Fruit fly (Drosophila melanogaster): ENCODE measurements around the gene CG4297.

Gene CG4297

dm6 chr2L:517911-518619 lies 46.1 kb upstream of the CG4297 start (continued):
- TF ChIP-seq Met (GFP tag; optimal IDR thresholded peaks at IDR 0.05), result peak; percentile 54
- TF ChIP-seq Smox (GFP tag; optimal IDR thresholded peaks at IDR 0.05), result peak; percentile 44
- TF ChIP-seq cyc (GFP tag; optimal IDR thresholded peaks at IDR 0.05), result peak; percentile 38
- no peak for TF ChIP-seq CG6276 (GFP tag; optimal IDR thresholded peaks at IDR 0.05)
- no peak for TF ChIP-seq CG32006 (GFP tag; optimal IDR thresholded peaks at IDR 0.05)
- no peak for TF ChIP-seq Lpt (GFP tag; optimal IDR thresholded peaks at IDR 0.05)
- TF ChIP-seq CG34406 (GFP tag; optimal IDR thresholded peaks at IDR 0.05), result peak; percentile 36
- TF ChIP-seq CG3919 (GFP tag; optimal IDR thresholded peaks at IDR 0.05), result peak; percentile 47
- no peak for TF ChIP-seq Eip93F (GFP tag; optimal IDR thresholded peaks at IDR 0.05)
- TF ChIP-seq Hr38 (GFP tag; optimal IDR thresholded peaks at IDR 0.05), result no peak
- no peak for TF ChIP-seq CG11762 (GFP tag; optimal IDR thresholded peaks at IDR 0.05; ENCODE audit: insufficient read depth)
- peak; percentile 24 for TF ChIP-seq CG10631 (GFP tag; optimal IDR thresholded peaks at IDR 0.05)
- TF ChIP-seq Ets21C (GFP tag; optimal IDR thresholded peaks at IDR 0.05), result peak; percentile 69
- TF ChIP-seq topi (GFP tag; optimal IDR thresholded peaks at IDR 0.05), result peak; percentile 63
- TF ChIP-seq esn (GFP tag; optimal IDR thresholded peaks at IDR 0.05), result peak; percentile 68
- peak; percentile 47 for TF ChIP-seq Eip75B (GFP tag; optimal IDR thresholded peaks at IDR 0.05)
- TF ChIP-seq Blimp-1 (GFP tag; optimal IDR thresholded peaks at IDR 0.05), result peak; percentile 10
- TF ChIP-seq Ets96B (tag; optimal IDR thresholded peaks at IDR 0.05), result peak; percentile 43
- TF ChIP-seq CG1621 (tag; optimal IDR thresholded peaks at IDR 0.05), result no peak
- no peak for TF ChIP-seq CG3032 (tag; optimal IDR thresholded peaks at IDR 0.05)
- no peak for TF ChIP-seq Hr4 (GFP tag; optimal IDR thresholded peaks at IDR 0.05)
- TF ChIP-seq salr (GFP tag; optimal IDR thresholded peaks at IDR 0.05), result no peak
- TF ChIP-seq CG10669 (GFP tag; optimal IDR thresholded peaks at IDR 0.05), result peak; percentile 21
- TF ChIP-seq CG8119 (GFP tag; IDR thresholded peaks at IDR 0.05), result no peak
- no peak for TF ChIP-seq vri (GFP tag; optimal IDR thresholded peaks at IDR 0.05)
- no peak for TF ChIP-seq dsx (GFP tag; optimal IDR thresholded peaks at IDR 0.05; ENCODE audit: poor library complexity, severe bottlenecking)
- TF ChIP-seq CG8632 (GFP tag; optimal IDR thresholded peaks at IDR 0.05), result peak; percentile 41
- no peak for TF ChIP-seq Gug (GFP tag; IDR thresholded peaks at IDR 0.05)
- TF ChIP-seq CG7368 (GFP tag; optimal IDR thresholded peaks at IDR 0.05), result peak; percentile 4
- TF ChIP-seq ss (GFP tag; optimal IDR thresholded peaks at IDR 0.05), result no peak
- TF ChIP-seq svp (GFP tag), result peak; percentile 57
- no peak for TF ChIP-seq CG6854 (GFP tag; optimal IDR thresholded peaks at IDR 0.05)
- peak; percentile 2 for TF ChIP-seq Sox15 (GFP tag; optimal IDR thresholded peaks at IDR 0.05)

- peak; percentile 68 for TF ChIP-seq spab (GFP tag; optimal IDR thresholded peaks at IDR 0.05)
- TF ChIP-seq Ets96B (tag; optimal IDR thresholded peaks at IDR 0.05), result peak; percentile 74
- TF ChIP-seq CG3919 (GFP tag; optimal IDR thresholded peaks at IDR 0.05), result peak; percentile 81
- peak; percentile 84 for TF ChIP-seq CG6792 (GFP tag; optimal IDR thresholded peaks at IDR 0.05)
- TF ChIP-seq Sox102F (GFP tag; optimal IDR thresholded peaks at IDR 0.05), result peak; percentile 78
- peak; percentile 86 for TF ChIP-seq CG31627 (GFP tag; optimal IDR thresholded peaks at IDR 0.05)
- TF ChIP-seq fkh (GFP tag; optimal IDR thresholded peaks at IDR 0.05), result no peak
- TF ChIP-seq CG3032 (tag; optimal IDR thresholded peaks at IDR 0.05), result peak; percentile 80
- peak; percentile 14 to 59 for TF ChIP-seq ss (GFP tag; optimal IDR thresholded peaks at IDR 0.05)
- peak; percentile 63 for TF ChIP-seq Sox15 (GFP tag; optimal IDR thresholded peaks at IDR 0.05)
- peak; percentile 70 for TF ChIP-seq achi (GFP tag; optimal IDR thresholded peaks at IDR 0.05)
- peak; percentile 71 for TF ChIP-seq CG34406 (GFP tag; optimal IDR thresholded peaks at IDR 0.05)
- TF ChIP-seq CG6808 (GFP tag; optimal IDR thresholded peaks at IDR 0.05), result peak; percentile 75
- peak; percentile 49 for TF ChIP-seq Lpt (GFP tag; optimal IDR thresholded peaks at IDR 0.05)
- peak; percentile 80 for TF ChIP-seq CG8119 (GFP tag; IDR thresholded peaks at IDR 0.05)
- peak; percentile 82 for TF ChIP-seq Sox14 (GFP tag; optimal IDR thresholded peaks at IDR 0.05)
- TF ChIP-seq CG16779 (tag; optimal IDR thresholded peaks at IDR 0.05), result peak; percentile 15
- peak; percentile 38 for TF ChIP-seq dac (GFP tag; optimal IDR thresholded peaks at IDR 0.05)
- TF ChIP-seq net (GFP tag; optimal IDR thresholded peaks at IDR 0.05), result peak; percentile 74
- peak; percentile 58 for TF ChIP-seq CG8319 (GFP tag; optimal IDR thresholded peaks at IDR 0.05)
- peak; percentile 27 for TF ChIP-seq CG9139 (GFP tag; optimal IDR thresholded peaks at IDR 0.05)
- TF ChIP-seq Hr39 (GFP tag; optimal IDR thresholded peaks at IDR 0.05), result peak; percentile 83
- peak; percentile 31 for TF ChIP-seq vri (GFP tag; optimal IDR thresholded peaks at IDR 0.05)
These were observed 44.3 kb upstream of the CG4297 start for dm6 chr2L:516032-516993.

Data from whole organism, prepupa.